Worm (Caenorhabditis elegans): ENCODE data around the gene pals-22.

ce11 chrIII:114603-115002, 17.6 kb upstream of the pals-22 start, which contains the start of gene C29F9.6:
- TF ChIP-seq ztf-11 (tag; optimal IDR thresholded peaks at IDR 0.05) (no peak), ces-1 (GFP tag; optimal IDR thresholded peaks at IDR 0.05) (no peak), lin-32 (GFP tag; optimal IDR thresholded peaks at IDR 0.05) (no peak), ceh-39 (tag; optimal IDR thresholded peaks at IDR 0.05) (no peak), lsy-2 (tag; optimal IDR thresholded peaks at IDR 0.05) (no peak)
